Fruit fly (Drosophila melanogaster): Measurements from ENCODE around the gene MetRS-m.

Gene MetRS-m

DNA sequence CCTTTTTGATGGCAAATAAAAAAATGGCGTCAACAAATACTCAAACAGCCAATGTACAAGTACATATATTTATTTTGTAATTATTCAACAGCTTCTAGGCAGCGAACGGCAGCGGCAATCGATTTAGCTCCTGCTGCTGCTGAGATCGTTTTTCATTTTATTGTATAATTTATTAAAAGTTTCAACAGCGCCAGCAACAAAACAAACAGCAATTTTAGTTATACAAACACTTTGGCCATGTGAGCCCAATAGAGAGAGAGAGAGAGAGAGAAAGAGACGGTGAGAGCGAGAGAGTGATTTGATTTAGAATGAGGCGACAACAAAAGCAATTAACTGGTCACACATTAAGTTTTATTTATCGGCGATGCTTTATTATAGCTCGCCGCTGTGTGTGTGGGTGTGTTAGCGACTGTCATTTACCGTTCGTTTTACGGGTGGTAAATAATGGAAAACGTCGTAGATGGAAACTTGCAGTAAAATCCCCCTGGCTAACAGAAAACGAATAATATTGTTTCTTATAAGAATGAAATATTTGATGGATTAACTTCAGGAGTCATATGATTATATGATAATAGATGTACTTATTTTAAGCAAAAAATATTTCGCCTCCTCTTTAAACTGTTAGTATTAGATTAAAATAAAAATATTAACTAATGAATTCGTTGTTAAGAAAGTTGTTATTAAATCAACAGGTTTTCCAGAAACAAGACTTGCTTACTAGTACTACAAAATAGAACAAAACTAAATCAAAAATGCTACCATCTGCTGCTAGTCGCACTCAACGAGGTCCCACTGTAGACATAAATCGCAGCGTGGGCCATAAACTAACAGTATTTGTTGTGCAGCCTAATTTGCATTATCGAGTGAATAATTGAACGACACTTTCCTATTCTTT, 25.5 kb upstream of the MetRS-m start (continued):
- TF ChIP-seq CG11695 (GFP tag; IDR thresholded peaks at IDR 0.05): no peak
- TF ChIP-seq CG8765 (GFP tag; IDR thresholded peaks at IDR 0.05): no peak
- peak; percentile 8 for TF ChIP-seq Fer1 (GFP tag; optimal IDR thresholded peaks at IDR 0.05)
- peak; percentile 10 for TF ChIP-seq CG18262 (tag; optimal IDR thresholded peaks at IDR 0.05)
- no peak for TF ChIP-seq CG9797 (GFP tag; optimal IDR thresholded peaks at IDR 0.05)
- no peak for TF ChIP-seq CG17385 (GFP tag; optimal IDR thresholded peaks at IDR 0.05)
- TF ChIP-seq Bgb (GFP tag; IDR thresholded peaks at IDR 0.05; ENCODE audit: partially characterized antibody): no peak
- TF ChIP-seq CG2712 (tag; optimal IDR thresholded peaks at IDR 0.05): peak; percentile 4
- no peak for TF ChIP-seq CG11723 (GFP tag; optimal IDR thresholded peaks at IDR 0.05)
- TF ChIP-seq nerfin-2 (GFP tag; IDR thresholded peaks at IDR 0.05; ENCODE audit: partially characterized antibody): no peak
- no peak for TF ChIP-seq vfl (GFP tag; optimal IDR thresholded peaks at IDR 0.05)
- TF ChIP-seq ind (GFP tag; optimal IDR thresholded peaks at IDR 0.05): peak; percentile 23
- no peak for TF ChIP-seq CG9215 (GFP tag; IDR thresholded peaks at IDR 0.05)
- TF ChIP-seq CG10274 (GFP tag; optimal IDR thresholded peaks at IDR 0.05): no peak
- TF ChIP-seq CG12104 (GFP tag; optimal IDR thresholded peaks at IDR 0.05): peak; percentile 11
- no peak for TF ChIP-seq sim (GFP tag; IDR thresholded peaks at IDR 0.05)
- TF ChIP-seq ci (GFP tag; IDR thresholded peaks at IDR 0.05): no peak
- no peak for TF ChIP-seq CG9727 (GFP tag; optimal IDR thresholded peaks at IDR 0.05)
- TF ChIP-seq tx (GFP tag; optimal IDR thresholded peaks at IDR 0.05): no peak
- TF ChIP-seq CG32532 (GFP tag; IDR thresholded peaks at IDR 0.05): no peak
- TF ChIP-seq CG12391 (tag; optimal IDR thresholded peaks at IDR 0.05): no peak
- no peak for TF ChIP-seq D19A (tag; optimal IDR thresholded peaks at IDR 0.05)
- TF ChIP-seq Atf3 (GFP tag; optimal IDR thresholded peaks at IDR 0.05): no peak
- TF ChIP-seq abd-A (tag; optimal IDR thresholded peaks at IDR 0.05): peak; percentile 90
- TF ChIP-seq PHDP (tag; optimal IDR thresholded peaks at IDR 0.05): peak; percentile 1
- TF ChIP-seq CG14860 (GFP tag; IDR thresholded peaks at IDR 0.05; ENCODE audit: partially characterized antibody): no peak
- TF ChIP-seq NC2α (GFP tag; optimal IDR thresholded peaks at IDR 0.05): no peak
- TF ChIP-seq CG11560 (tag; IDR thresholded peaks at IDR 0.05): no peak
- TF ChIP-seq CkIIα-i1 (GFP tag; IDR thresholded peaks at IDR 0.05): no peak
- peak; percentile 35 for TF ChIP-seq CG11504 (tag; optimal IDR thresholded peaks at IDR 0.05)
- no peak for TF ChIP-seq CG18011 (GFP tag; optimal IDR thresholded peaks at IDR 0.05)
- no peak for TF ChIP-seq Dip2 (GFP tag; IDR thresholded peaks at IDR 0.05)
- TF ChIP-seq CG11456 (GFP tag; IDR thresholded peaks at IDR 0.05): no peak
- TF ChIP-seq dmrt11E (tag; optimal IDR thresholded peaks at IDR 0.05): no peak
- no peak for TF ChIP-seq NfI (GFP tag; optimal IDR thresholded peaks at IDR 0.05)
- no peak for TF ChIP-seq D19B (GFP tag; optimal IDR thresholded peaks at IDR 0.05)
- peak; percentile 12 for TF ChIP-seq az2 (GFP tag; optimal IDR thresholded peaks at IDR 0.05)
- TF ChIP-seq pita (GFP tag; optimal IDR thresholded peaks at IDR 0.05): no peak
- TF ChIP-seq Deaf1 (tag; optimal IDR thresholded peaks at IDR 0.05): peak; percentile 29
- no peak for TF ChIP-seq CG13287 (GFP tag; IDR thresholded peaks at IDR 0.05; ENCODE audit: partially characterized antibody)
- no peak for TF ChIP-seq CG14965 (GFP tag; optimal IDR thresholded peaks at IDR 0.05; ENCODE audit: borderline replicate concordance)
- TF ChIP-seq ash1 (GFP tag; optimal IDR thresholded peaks at IDR 0.05): no peak
- peak; percentile 89 for TF ChIP-seq grau (tag; optimal IDR thresholded peaks at IDR 0.05)
- TF ChIP-seq CG34422 (GFP tag; IDR thresholded peaks at IDR 0.05): no peak
- no peak for TF ChIP-seq lov (optimal IDR thresholded peaks at IDR 0.05)
- TF ChIP-seq lov (GFP tag; IDR thresholded peaks at IDR 0.05): no peak
- no peak for TF ChIP-seq klu (GFP tag; IDR thresholded peaks at IDR 0.05)
- TF ChIP-seq CG16779 (GFP tag; IDR thresholded peaks at IDR 0.05): no peak
- peak; percentile 14 for TF ChIP-seq Side (GFP tag; optimal IDR thresholded peaks at IDR 0.05)
- TF ChIP-seq CG1529 (GFP tag; optimal IDR thresholded peaks at IDR 0.05): no peak

Measured in whole organism, embryonic.